Worm (Caenorhabditis elegans): ENCODE measurements around the gene dnj-1.

The dnj-1 gene

ce11 chrIV:11273151-11273550 is 25.7 kb upstream of the dnj-1 start, which contains the start of gene gtl-2:
Gene gtl-2 (plus strand): TSS chrIV:11273451.
- TF ChIP-seq med-1 (GFP tag; optimal IDR thresholded peaks at IDR 0.05; ENCODE audit: insufficient read depth) (no peak), flt-1 (GFP tag; IDR thresholded peaks at IDR 0.05) (no peak), ztf-23 (GFP tag; IDR thresholded peaks at IDR 0.05) (no peak), ref-1 (GFP tag; conservative IDR thresholded peaks at IDR 0.05) (no peak), klf-2 (GFP tag; conservative IDR thresholded peaks at IDR 0.05) (no peak), T22C8.4 (GFP tag; IDR thresholded peaks at IDR 0.05) (no peak), cog-1 (tag; optimal IDR thresholded peaks at IDR 0.05) (no peak), tab-1 (GFP tag; IDR thresholded peaks at IDR 0.05) (no peak), ztf-29 (GFP tag; IDR thresholded peaks at IDR 0.05) (no peak)

ce11 chrIV:11276026-11276425 is 22.8 kb upstream of the dnj-1 start:
- TF ChIP-seq T22C8.4 (GFP tag; IDR thresholded peaks at IDR 0.05) (no peak), cog-1 (tag; optimal IDR thresholded peaks at IDR 0.05) (no peak), ref-1 (GFP tag; conservative IDR thresholded peaks at IDR 0.05) (no peak), tab-1 (GFP tag; IDR thresholded peaks at IDR 0.05) (no peak), flt-1 (GFP tag; IDR thresholded peaks at IDR 0.05) (no peak)

- TF ChIP-seq cog-1 (tag; optimal IDR thresholded peaks at IDR 0.05), result no peak
- TF ChIP-seq flt-1 (GFP tag; IDR thresholded peaks at IDR 0.05), result no peak
- TF ChIP-seq T22C8.4 (GFP tag; IDR thresholded peaks at IDR 0.05), result no peak
- no peak for TF ChIP-seq ref-1 (GFP tag; conservative IDR thresholded peaks at IDR 0.05)
- no peak for TF ChIP-seq ztf-29 (GFP tag; IDR thresholded peaks at IDR 0.05)
- TF ChIP-seq tab-1 (GFP tag; IDR thresholded peaks at IDR 0.05), result no peak
- TF ChIP-seq klf-2 (GFP tag; conservative IDR thresholded peaks at IDR 0.05), result no peak
- no peak for TF ChIP-seq ztf-23 (GFP tag; IDR thresholded peaks at IDR 0.05)
- TF ChIP-seq med-1 (GFP tag; optimal IDR thresholded peaks at IDR 0.05; ENCODE audit: insufficient read depth), result no peak
Observed at ce11 chrIV:11284102-11284531, 14.7 kb upstream of the dnj-1 start.

ce11 chrIV:11285239-11285638 is 13.6 kb upstream of the dnj-1 start:
- TF ChIP-seq ztf-29 (GFP tag; IDR thresholded peaks at IDR 0.05), result no peak
- TF ChIP-seq tab-1 (GFP tag; IDR thresholded peaks at IDR 0.05), result no peak
- TF ChIP-seq ref-1 (GFP tag; conservative IDR thresholded peaks at IDR 0.05), result no peak
- no peak for TF ChIP-seq ztf-23 (GFP tag; IDR thresholded peaks at IDR 0.05)
- TF ChIP-seq T22C8.4 (GFP tag; IDR thresholded peaks at IDR 0.05), result no peak
- TF ChIP-seq cog-1 (tag; optimal IDR thresholded peaks at IDR 0.05), result no peak
- no peak for TF ChIP-seq flt-1 (GFP tag; IDR thresholded peaks at IDR 0.05)
- no peak for TF ChIP-seq med-1 (GFP tag; optimal IDR thresholded peaks at IDR 0.05; ENCODE audit: insufficient read depth)
- no peak for TF ChIP-seq klf-2 (GFP tag; conservative IDR thresholded peaks at IDR 0.05)

- TF ChIP-seq T22C8.4 (GFP tag; IDR thresholded peaks at IDR 0.05) (no peak), ref-1 (GFP tag; conservative IDR thresholded peaks at IDR 0.05) (no peak), cog-1 (tag; optimal IDR thresholded peaks at IDR 0.05) (no peak), tab-1 (GFP tag; IDR thresholded peaks at IDR 0.05) (no peak), ztf-29 (GFP tag; IDR thresholded peaks at IDR 0.05) (no peak), med-1 (GFP tag; optimal IDR thresholded peaks at IDR 0.05; ENCODE audit: insufficient read depth) (no peak), flt-1 (GFP tag; IDR thresholded peaks at IDR 0.05) (no peak), ztf-23 (GFP tag; IDR thresholded peaks at IDR 0.05) (no peak), klf-2 (GFP tag; conservative IDR thresholded peaks at IDR 0.05) (no peak)
Observed at ce11 chrIV:11286112-11286511, 12.7 kb upstream of the dnj-1 start.

ce11 chrIV:11287511-11287910 is 11.3 kb upstream of the dnj-1 start, which contains the start of gene F54D1.6:
Gene F54D1.6 (plus strand): TSS chrIV:11287811.
- TF ChIP-seq cog-1 (tag; optimal IDR thresholded peaks at IDR 0.05) (no peak), klf-2 (GFP tag; conservative IDR thresholded peaks at IDR 0.05) (no peak), ref-1 (GFP tag; conservative IDR thresholded peaks at IDR 0.05) (no peak), flt-1 (GFP tag; IDR thresholded peaks at IDR 0.05) (no peak), T22C8.4 (GFP tag; IDR thresholded peaks at IDR 0.05) (no peak), ztf-23 (GFP tag; IDR thresholded peaks at IDR 0.05) (no peak), tab-1 (GFP tag; IDR thresholded peaks at IDR 0.05) (no peak), med-1 (GFP tag; optimal IDR thresholded peaks at IDR 0.05; ENCODE audit: insufficient read depth) (no peak), ztf-29 (GFP tag; IDR thresholded peaks at IDR 0.05) (no peak)

- TF ChIP-seq flt-1 (GFP tag; IDR thresholded peaks at IDR 0.05) (no peak), ztf-29 (GFP tag; IDR thresholded peaks at IDR 0.05) (no peak), klf-2 (GFP tag; conservative IDR thresholded peaks at IDR 0.05) (no peak), med-1 (GFP tag; optimal IDR thresholded peaks at IDR 0.05; ENCODE audit: insufficient read depth) (no peak), T22C8.4 (GFP tag; IDR thresholded peaks at IDR 0.05) (no peak), tab-1 (GFP tag; IDR thresholded peaks at IDR 0.05) (no peak), cog-1 (tag; optimal IDR thresholded peaks at IDR 0.05) (no peak), ref-1 (GFP tag; conservative IDR thresholded peaks at IDR 0.05) (no peak), ztf-23 (GFP tag; IDR thresholded peaks at IDR 0.05) (no peak)
Observed at ce11 chrIV:11288965-11289364, 9.9 kb upstream of the dnj-1 start.

ce11 chrIV:11296787-11297186 is 2.0 kb upstream of the dnj-1 start, which contains the start of gene mttu-1:
Gene mttu-1 (minus strand): TSS chrIV:11296887.
- no peak for TF ChIP-seq tab-1 (GFP tag; IDR thresholded peaks at IDR 0.05)
- TF ChIP-seq cog-1 (tag; optimal IDR thresholded peaks at IDR 0.05), result no peak
- TF ChIP-seq med-1 (GFP tag; optimal IDR thresholded peaks at IDR 0.05; ENCODE audit: insufficient read depth), result no peak
- no peak for TF ChIP-seq klf-2 (GFP tag; conservative IDR thresholded peaks at IDR 0.05)
- TF ChIP-seq ztf-29 (GFP tag; IDR thresholded peaks at IDR 0.05), result no peak
- TF ChIP-seq ztf-23 (GFP tag; IDR thresholded peaks at IDR 0.05), result no peak
- no peak for TF ChIP-seq T22C8.4 (GFP tag; IDR thresholded peaks at IDR 0.05)
- no peak for TF ChIP-seq ref-1 (GFP tag; conservative IDR thresholded peaks at IDR 0.05)
- TF ChIP-seq flt-1 (GFP tag; IDR thresholded peaks at IDR 0.05), result no peak

- TF ChIP-seq ztf-29 (GFP tag; IDR thresholded peaks at IDR 0.05) (no peak), ztf-23 (GFP tag; IDR thresholded peaks at IDR 0.05) (no peak), ref-1 (GFP tag; conservative IDR thresholded peaks at IDR 0.05) (no peak), med-1 (GFP tag; optimal IDR thresholded peaks at IDR 0.05; ENCODE audit: insufficient read depth) (no peak), klf-2 (GFP tag; conservative IDR thresholded peaks at IDR 0.05) (no peak), tab-1 (GFP tag; IDR thresholded peaks at IDR 0.05) (no peak), flt-1 (GFP tag; IDR thresholded peaks at IDR 0.05) (no peak), cog-1 (tag; optimal IDR thresholded peaks at IDR 0.05) (no peak), T22C8.4 (GFP tag; IDR thresholded peaks at IDR 0.05) (no peak)
Observed at ce11 chrIV:11304970-11305369, 6.1 kb downstream of the dnj-1 start.

ce11 chrIV:11306548-11306947 is 7.7 kb downstream of the dnj-1 start, which contains the start of gene B0035.13:
Gene B0035.13 (minus strand): TSS chrIV:11306720.
- TF ChIP-seq tab-1 (GFP tag; IDR thresholded peaks at IDR 0.05) (no peak), ref-1 (GFP tag; conservative IDR thresholded peaks at IDR 0.05) (no peak), ztf-29 (GFP tag; IDR thresholded peaks at IDR 0.05) (no peak), med-1 (GFP tag; optimal IDR thresholded peaks at IDR 0.05; ENCODE audit: insufficient read depth) (no peak), flt-1 (GFP tag; IDR thresholded peaks at IDR 0.05) (no peak), klf-2 (GFP tag; conservative IDR thresholded peaks at IDR 0.05) (no peak)

Measured in whole organism, midembryonic.